Fruit fly (Drosophila melanogaster) S2 (cell line): ENCODE results near the gene Ac13E.

ENCODE experiments used
- CG8478 ChIP-seq: fragments of >200 bp; optimal IDR thresholded peaks from 2 replicates; lab custom pipeline; 2018
- CTCF ChIP-seq, 2 experiments: fragments of >200 bp; optimal IDR thresholded peaks; 2 replicates each; lab custom pipeline; 2018

Gene Ac13E

DNA sequence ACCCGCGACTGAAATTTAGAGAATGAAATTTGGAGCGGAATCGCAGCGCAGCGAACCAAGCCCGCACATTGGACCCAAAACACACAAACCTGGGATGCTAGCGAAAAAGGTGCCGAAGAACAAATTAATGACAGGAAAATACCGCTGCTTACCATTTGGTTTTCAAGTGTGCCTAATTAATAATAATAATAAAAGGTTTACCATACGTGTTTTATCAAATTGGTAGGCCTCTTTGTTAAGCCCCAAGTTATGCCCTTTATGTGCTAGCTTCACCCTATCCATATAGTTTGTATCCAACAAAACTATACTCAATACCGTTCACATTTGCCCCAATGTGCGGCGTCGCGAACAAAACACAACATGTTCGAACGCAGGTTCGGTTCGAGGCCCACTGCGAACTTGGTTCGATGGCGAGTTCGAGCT is at the start of gene Ac13E:
TSS of gene Ac13E (minus strand) at position 23 of the 423 bp plus-strand sequence.
- no peak for TF ChIP-seq CTCF (optimal IDR thresholded peaks at IDR 0.05; lab: Kevin White, UChicago)
- no peak for TF ChIP-seq CG8478 (lab: Kevin White, UChicago)

DNA sequence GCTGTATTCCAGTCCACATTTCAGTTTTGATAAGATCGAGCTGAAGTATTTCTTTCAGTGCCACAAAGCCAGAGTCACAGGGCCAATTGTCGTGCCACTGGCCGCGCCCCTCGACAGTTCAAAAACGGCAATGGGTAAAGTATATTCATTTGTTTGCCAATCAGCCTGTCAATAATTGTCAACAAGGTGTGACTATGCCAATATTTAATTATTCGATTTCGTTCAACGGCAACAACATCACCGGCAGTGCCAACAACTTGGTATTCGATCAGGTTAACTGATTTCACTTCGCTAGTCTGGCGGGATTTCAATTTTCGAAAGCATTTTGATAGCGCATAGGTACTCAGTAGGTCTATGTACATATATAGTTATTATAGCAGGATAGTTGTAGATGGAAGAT is 48.4 kb upstream of the Ac13E start:
- no peak for TF ChIP-seq CG8478 (lab: Kevin White, UChicago)
- TF ChIP-seq CTCF (optimal IDR thresholded peaks at IDR 0.05; lab: Kevin White, UChicago), result no peak

DNA sequence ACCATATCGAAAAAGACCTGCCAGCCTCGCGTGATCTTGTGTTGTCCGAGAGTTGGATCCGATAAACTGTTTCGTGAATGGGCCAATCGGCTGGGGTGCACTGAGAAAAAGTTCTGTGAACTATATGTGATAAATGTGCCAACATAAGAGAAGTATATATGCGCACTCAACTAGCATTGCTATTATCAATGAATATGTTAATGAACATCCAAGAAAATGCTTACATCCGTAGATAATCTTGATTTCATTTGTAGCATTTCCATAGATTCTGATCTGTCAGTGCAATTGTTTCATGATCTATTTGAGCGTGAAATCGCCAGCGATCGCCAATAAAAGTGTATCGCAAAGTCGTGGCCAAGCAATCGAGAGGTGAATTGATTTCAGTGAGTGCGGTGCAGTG is 47.2 kb upstream of the Ac13E start:
- TF ChIP-seq CTCF (optimal IDR thresholded peaks at IDR 0.05; lab: Kevin White, UChicago) (no peak), CG8478 (lab: Kevin White, UChicago) (no peak)

DNA sequence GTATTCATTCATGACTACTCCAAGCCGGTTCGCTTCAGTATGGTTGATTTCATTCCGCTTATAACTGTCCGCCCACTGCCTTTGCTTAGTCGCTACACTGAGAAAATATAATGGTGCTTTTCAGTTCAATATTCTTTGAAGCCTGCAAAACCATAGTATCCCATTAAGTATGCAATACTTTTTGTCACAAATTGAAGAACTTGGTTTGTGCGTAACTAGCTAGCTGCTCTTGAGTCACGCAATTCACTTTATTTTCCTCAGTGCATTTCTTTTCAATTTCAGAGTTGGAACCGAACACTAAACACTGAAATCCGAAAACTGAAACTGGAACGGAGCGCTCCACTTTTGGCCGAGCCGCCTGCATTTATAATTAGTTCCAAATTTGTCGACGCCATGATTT is 45.6 kb upstream of the Ac13E start:
- no peak for TF ChIP-seq CTCF (optimal IDR thresholded peaks at IDR 0.05; lab: Kevin White, UChicago)
- no peak for TF ChIP-seq CG8478 (lab: Kevin White, UChicago)

DNA sequence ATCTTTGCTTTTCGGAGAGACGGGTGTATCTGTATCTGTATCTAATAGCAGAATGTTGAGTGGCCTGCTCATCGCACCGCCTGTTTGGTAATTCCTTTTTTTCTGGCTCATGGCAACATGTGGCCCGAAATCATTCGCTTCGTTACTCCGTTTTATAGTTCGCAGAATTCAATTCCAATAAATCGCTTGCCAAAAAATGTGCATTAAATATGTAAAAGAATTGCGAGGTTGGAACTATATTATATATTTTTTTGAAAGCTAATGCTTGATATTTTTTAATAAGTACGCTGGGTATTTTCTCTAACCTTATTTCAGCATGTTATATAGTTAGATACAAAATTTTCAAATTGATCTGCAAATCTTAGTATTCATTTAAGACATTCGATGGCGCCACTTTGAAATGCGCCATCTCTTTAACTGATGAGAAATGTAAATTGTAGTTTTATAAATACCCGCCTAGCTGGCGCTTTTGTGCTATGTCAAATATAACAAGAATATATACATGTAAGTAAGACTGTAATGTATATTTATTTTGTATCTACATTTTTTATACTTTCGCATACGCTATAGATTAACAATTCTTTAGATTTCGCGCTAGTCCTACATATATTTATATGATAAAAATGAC is 40.3 kb upstream of the Ac13E start:
- TF ChIP-seq CTCF (optimal IDR thresholded peaks at IDR 0.05; lab: Kevin White, UChicago) (peak; percentile 78 to 92), CG8478 (lab: Kevin White, UChicago) (no peak)

DNA sequence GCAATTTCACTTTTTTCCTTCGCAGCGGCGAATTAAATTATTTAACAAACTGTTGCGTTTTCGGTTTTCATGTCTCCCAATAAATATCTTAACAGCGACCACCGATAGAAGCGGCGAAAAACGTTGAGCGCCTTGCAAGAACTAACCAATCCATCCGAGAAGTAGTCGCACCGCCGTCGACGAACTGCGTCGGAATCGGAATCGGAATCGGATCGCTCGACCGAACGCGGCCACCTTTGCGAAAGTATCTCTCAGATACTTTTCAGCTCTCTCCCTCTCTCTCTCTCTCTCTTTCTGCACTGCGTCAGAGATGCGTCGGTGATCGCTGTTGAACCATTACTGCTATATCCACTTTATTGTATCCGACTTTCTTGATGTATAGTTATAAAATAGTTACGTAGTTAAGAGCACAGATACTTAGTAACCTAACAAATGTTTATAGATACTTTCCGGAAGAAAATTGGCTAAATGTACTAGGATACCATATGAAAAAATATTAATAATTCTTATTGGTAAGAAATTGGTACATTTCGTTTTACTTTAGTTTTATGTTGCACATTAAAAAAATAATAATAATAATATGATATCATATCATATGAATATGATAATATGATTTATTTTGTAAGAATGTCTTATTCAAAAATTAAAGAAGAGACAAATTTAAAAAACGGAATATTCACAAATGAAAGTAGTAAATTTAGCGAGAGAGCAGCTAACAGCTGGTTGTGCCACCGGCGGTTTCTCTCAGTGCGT is 39.6 kb upstream of the Ac13E start, which contains the start of gene Chsy:
TSS of gene Chsy (minus strand) at position 58 of the 753 bp plus-strand sequence.
- TF ChIP-seq CTCF (optimal IDR thresholded peaks at IDR 0.05; lab: Kevin White, UChicago), result no peak
- TF ChIP-seq CG8478 (lab: Kevin White, UChicago), result no peak

DNA sequence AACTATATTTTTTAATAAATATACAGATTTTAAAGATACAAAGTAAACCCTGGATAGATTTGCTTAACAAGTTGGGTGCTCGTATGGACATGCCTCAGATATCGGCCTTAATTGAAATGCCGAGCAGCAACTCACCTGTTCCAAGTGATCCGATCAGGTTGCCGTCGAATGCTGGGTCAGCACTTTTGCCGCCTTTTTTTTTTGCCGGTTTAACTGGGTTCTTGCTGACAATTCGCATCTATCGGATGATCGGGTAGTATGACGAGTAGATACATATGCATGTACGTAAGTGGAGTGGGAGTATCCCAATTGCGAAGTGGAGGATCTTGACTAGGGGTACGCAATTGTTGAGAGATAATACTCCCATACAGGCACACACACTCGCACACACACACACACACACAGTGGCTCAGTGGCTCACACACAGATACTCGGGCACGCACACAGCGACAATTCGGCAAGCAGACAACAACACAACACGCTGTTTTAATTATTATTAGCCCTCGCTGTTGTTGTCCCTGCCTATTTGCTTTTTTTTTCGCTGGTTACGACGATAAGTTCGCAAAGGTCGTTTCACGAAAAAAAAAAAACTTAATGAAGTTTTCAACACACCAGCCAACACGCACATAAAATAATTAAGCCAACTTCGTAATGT is 38.9 kb upstream of the Ac13E start:
- no peak for TF ChIP-seq CG8478 (lab: Kevin White, UChicago)

DNA sequence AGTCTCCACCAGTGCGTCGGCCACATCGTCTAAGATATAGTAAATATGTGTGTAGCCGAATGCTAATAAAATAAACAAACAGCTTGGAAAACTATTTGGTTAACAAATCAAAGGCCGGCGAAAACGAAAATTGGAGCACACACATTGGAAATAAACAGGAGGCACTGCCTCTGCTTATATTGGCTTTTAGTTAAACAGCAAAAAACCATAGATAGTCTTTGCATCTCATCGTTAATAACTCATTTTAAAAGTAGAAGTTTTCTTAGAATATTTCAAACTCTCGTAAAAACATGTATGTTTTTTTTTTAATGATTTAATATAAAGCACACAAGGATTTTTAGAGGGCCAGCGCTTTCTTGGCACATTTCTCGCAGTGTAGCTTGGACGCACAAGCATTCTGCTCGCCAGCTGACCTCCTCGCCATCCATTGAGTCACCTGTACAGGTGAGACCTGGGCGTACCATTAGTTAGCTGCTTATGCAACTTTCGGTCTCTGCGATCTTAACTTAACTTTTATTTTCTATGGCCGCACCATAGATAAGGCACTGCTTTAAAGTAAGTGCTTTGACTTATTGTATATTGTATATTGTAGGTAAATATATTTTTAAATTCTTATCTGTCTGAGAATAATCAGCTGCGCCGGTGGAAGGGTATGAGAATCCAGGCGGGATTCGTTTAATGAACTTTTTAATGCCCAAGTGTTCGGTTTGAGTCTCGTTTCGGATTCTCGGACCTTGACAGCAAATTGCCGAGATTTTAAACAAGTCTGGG is 37.8 kb upstream of the Ac13E start:
- TF ChIP-seq CG8478 (lab: Kevin White, UChicago) (no peak), CTCF (optimal IDR thresholded peaks at IDR 0.05; lab: Kevin White, UChicago) (no peak)

DNA sequence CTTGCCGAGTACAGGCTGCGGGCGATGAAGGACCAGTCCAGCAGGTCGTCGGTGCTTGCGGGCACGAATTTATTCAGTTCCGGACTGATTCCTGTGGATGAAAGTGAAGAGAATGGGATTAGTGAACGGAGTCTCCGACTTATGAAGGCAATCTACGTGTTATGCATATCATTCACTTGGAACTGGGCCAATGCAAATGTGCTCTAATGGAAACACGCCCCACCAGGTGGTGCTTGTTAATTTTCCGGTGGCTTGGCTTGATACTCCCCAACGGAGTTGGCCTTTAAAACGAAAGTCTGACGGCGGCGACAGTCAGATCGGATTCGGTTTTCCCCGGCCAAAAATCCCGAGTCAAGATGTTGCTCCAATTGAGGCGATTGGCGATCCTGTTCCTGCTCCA is 33.4 kb upstream of the Ac13E start, which contains the start of gene Alp11:
TSS of gene Alp11 (plus strand) at position 301 of the 400 bp plus-strand sequence.
- no peak for TF ChIP-seq CTCF (optimal IDR thresholded peaks at IDR 0.05; lab: Kevin White, UChicago)
- no peak for TF ChIP-seq CG8478 (lab: Kevin White, UChicago)

DNA sequence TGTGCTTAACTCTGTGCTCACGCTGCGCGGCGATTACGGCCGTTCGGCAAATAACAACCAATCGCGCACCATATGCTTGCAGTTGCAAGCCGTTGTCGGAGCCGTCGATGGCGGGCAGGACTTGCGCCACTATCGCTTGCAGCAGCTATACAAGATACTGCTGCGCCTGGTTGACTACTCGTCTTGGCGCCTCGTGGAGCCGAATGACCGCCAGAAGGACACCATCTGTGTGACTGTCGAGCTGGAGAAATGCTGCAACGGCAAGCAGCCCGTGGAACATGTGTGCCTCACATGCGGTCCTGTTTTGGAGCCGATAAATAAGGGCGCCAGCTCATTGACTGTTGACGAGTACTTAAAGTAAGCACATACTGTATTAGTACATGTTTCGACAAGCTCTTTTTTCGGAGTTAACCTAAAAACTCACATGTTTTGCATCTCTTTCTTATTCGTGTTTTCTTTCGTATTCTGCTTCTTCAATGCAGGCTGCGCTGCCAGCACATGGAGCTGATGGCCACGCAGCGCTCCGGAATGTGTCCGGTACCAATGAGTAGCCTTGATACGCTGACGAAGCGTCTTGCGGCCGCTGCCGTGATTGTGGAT is 29.9 kb upstream of the Ac13E start:
- TF ChIP-seq CG8478 (lab: Kevin White, UChicago) (no peak), CTCF (optimal IDR thresholded peaks at IDR 0.05; lab: Kevin White, UChicago) (no peak)

DNA sequence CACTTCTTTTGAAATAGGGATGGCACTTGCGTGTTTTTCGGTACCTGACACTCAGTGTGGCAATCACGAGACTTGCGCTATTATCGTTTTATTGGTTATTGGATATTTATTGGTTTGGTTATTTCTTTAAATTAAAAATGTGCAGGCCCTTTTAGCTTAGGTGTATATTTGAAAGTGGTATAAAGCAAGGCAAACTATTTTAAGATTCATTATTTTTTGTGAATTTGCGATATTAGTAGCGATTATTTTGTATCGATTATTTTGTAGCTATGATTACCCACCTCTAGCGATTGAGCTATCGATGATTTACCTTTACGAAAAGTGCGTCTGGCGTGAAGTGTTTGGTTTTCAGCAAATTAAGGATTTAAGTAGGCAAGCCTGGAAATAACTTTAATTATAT is 28.8 kb upstream of the Ac13E start, which contains the start of the genes CG9215 and CG8097:
TSS of gene CG9215 (minus strand) at position 22 of the 400 bp plus-strand sequence.
TSS of gene CG8097 (plus strand) at position 307 of the 400 bp plus-strand sequence.
- TF ChIP-seq CTCF (optimal IDR thresholded peaks at IDR 0.05; lab: Kevin White, UChicago) (no peak), CG8478 (lab: Kevin White, UChicago) (no peak)

DNA sequence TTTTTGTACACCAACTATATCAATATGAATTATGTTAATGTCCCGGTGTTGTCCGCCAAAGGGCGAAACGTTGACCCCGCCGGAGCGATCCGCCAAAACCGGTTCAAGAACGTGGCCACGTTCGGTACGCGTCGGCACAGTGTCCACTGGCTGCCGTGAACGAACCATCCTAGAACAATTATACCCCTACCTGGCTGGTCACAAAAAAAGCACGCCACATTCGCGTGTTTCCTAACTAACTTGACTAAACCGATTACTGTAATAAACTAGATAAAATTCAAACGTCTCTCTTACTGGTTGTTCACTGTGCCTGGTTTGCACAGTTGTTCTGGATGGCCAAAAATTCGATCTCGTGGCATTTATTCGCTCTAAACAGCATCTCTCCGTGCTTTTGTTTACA is 25.5 kb upstream of the Ac13E start:
- no peak for TF ChIP-seq CG8478 (lab: Kevin White, UChicago)
- no peak for TF ChIP-seq CTCF (optimal IDR thresholded peaks at IDR 0.05; lab: Kevin White, UChicago)

DNA sequence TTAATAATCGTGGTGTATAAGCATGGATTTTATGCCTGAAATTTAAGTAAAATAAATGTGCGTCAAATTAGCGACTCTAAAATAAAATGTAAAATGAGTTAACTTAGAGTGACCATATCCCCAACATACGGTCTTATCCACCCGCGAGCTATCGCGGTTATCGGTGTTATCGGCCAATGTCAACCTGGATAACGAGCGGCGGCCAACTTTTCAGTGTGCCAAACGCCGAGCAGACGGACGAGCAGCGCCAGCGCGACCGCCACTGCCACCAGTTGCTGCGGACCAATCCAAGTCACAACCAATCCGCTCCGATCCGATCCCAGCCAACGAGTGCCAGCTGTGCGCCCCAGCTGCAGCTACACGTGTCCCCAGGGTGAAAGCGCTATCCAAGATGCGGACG is 24.0 kb upstream of the Ac13E start, which contains the start of the genes cerv and CG7872:
TSS of gene cerv (minus strand) at position 129 of the 400 bp plus-strand sequence.
TSS of gene CG7872 (plus strand) at position 163 of the 400 bp plus-strand sequence.
- TF ChIP-seq CG8478 (lab: Kevin White, UChicago) (no peak), CTCF (optimal IDR thresholded peaks at IDR 0.05; lab: Kevin White, UChicago) (peak in 1 of 2 experiments; percentile 2)

DNA sequence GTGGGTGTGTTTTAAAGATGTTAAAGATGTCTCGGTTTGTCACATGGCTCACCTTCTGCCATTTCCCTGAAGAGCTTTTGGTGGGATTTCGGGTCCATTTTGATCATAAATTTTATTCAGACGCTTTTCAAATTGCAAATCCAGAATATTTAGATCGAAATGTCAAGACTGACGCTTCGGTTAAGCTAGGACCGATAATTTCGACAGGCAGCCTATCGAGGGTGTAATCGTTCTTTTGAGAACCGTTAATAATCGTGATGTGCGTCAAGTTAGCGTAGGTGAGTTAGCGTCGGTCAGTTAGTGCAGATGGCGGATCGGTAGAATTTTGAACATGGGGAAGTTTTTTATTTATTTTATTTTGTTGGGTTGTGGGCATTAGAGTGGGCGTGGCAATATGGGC is 21.5 kb upstream of the Ac13E start, which contains the start of gene CG42299:
TSS of gene CG42299 (minus strand) at position 127 of the 400 bp plus-strand sequence.
- TF ChIP-seq CG8478 (lab: Kevin White, UChicago) (no peak), CTCF (optimal IDR thresholded peaks at IDR 0.05; lab: Kevin White, UChicago) (no peak)
